Worm (Caenorhabditis elegans) whole organism, L4 larva: Measurements from ENCODE around the gene ttm-1.
A peak's percentile ranks its signal among the peaks of the same experiment; 100 is the strongest.

ENCODE experiments used
- F10B5.3 ChIP-seq: sonication (generic microtip); optimal IDR thresholded peaks from 2 replicates; lab custom pipeline; 2016; ENCODE audit warnings: mild to moderate bottlenecking, missing genetic modification characterization, missing compliant biosample characterization
- F37D6.2 ChIP-seq: sonication (generic microtip); optimal IDR thresholded peaks from 2 replicates; lab custom pipeline; 2016; ENCODE audit warnings: mild to moderate bottlenecking, missing genetic modification characterization, missing compliant biosample characterization
- T26A8.4 ChIP-seq: fragments of 200-800 bp; sonication (Bioruptor generic); IDR thresholded peaks from 2 replicates; pipeline ENCODE4 v1.3.6; 2022; ENCODE audit warnings: missing genetic modification characterization, missing compliant biosample characterization
- Y75B8A.6 ChIP-seq: fragments of 200-800 bp; sonication (Bioruptor generic); IDR thresholded peaks from 2 replicates; pipeline ENCODE4 v1.3.6; 2022; ENCODE audit warnings: missing genetic modification reagents, missing genetic modification characterization, missing compliant biosample characterization
- ZK337.2 ChIP-seq: fragments of 200-800 bp; sonication (Bioruptor generic); IDR thresholded peaks from 2 replicates; pipeline ENCODE4 v1.3.6; 2022; ENCODE audit warnings: missing genetic modification reagents, missing genetic modification characterization, missing compliant biosample characterization
- aha-1 ChIP-seq: fragments of 150-350 bp; peaks from one replicate; lab custom pipeline; 2014; ENCODE audit warnings: missing biosample characterization, missing genetic modification characterization
- ama-1 ChIP-seq: fragments of 150-350 bp; optimal IDR thresholded peaks from 2 replicates; lab custom pipeline; 2014; ENCODE audit warnings: inconsistent platforms, mixed read lengths
- attf-4 ChIP-seq: sonication (generic microtip); optimal IDR thresholded peaks from 3 replicates; lab custom pipeline; 2017; ENCODE audit warnings: missing biosample characterization, missing genetic modification characterization
- ceh-20 ChIP-seq: fragments of 200-800 bp; sonication (Bioruptor generic); IDR thresholded peaks from 2 replicates; pipeline ENCODE4 v1.3.6; 2022; ENCODE audit warnings: missing genetic modification reagents, missing genetic modification characterization, missing compliant biosample characterization
- ceh-28 ChIP-seq: fragments of 150-350 bp; optimal IDR thresholded peaks from 2 replicates; lab custom pipeline; 2014; ENCODE audit warnings: missing biosample characterization, missing genetic modification reagents, missing genetic modification characterization
- cey-2 ChIP-seq: sonication (generic microtip); optimal IDR thresholded peaks from 3 replicates; lab custom pipeline; 2017; ENCODE audit warnings: missing genetic modification characterization, mild to moderate bottlenecking, missing compliant biosample characterization, antibody characterized with exemption, borderline replicate concordance; ENCODE audit not compliant: insufficient read depth
- daf-19 ChIP-seq: fragments of 200-800 bp; sonication (Bioruptor generic); conservative IDR thresholded peaks from 2 replicates; pipeline ENCODE4 v1.3.6; 2022; ENCODE audit warnings: missing genetic modification characterization, missing compliant biosample characterization
- daf-8 ChIP-seq: fragments of 200-800 bp; sonication (Bioruptor generic); IDR thresholded peaks from 2 replicates; pipeline ENCODE4 v1.3.6; 2022; ENCODE audit warnings: missing genetic modification characterization, missing compliant biosample characterization
- dmd-6 ChIP-seq: fragments of 200-800 bp; sonication (Bioruptor generic); IDR thresholded peaks from 2 replicates; pipeline ENCODE4 v1.3.6; 2022; ENCODE audit warnings: missing genetic modification reagents, missing genetic modification characterization, missing compliant biosample characterization
- dpl-1 ChIP-seq: fragments of 150-350 bp; optimal IDR thresholded peaks from 2 replicates; lab custom pipeline; 2014; ENCODE audit warnings: missing biosample characterization, missing genetic modification reagents, missing genetic modification characterization
- dve-1 ChIP-seq: sonication (generic microtip); optimal IDR thresholded peaks from 2 replicates; lab custom pipeline; 2017; ENCODE audit warnings: antibody characterized with exemption, mild to moderate bottlenecking, missing genetic modification characterization, missing compliant biosample characterization; ENCODE audit not compliant: insufficient read depth
- egl-43 ChIP-seq: fragments of 200-800 bp; sonication (Bioruptor generic); IDR thresholded peaks from 2 replicates; pipeline ENCODE4 v1.3.6; 2022; ENCODE audit warnings: missing genetic modification reagents, missing genetic modification characterization, missing compliant biosample characterization
- fos-1 ChIP-seq: fragments of 150-350 bp; optimal IDR thresholded peaks from 2 replicates; lab custom pipeline; 2014; ENCODE audit warnings: missing biosample characterization, missing genetic modification characterization
- hlh-30 ChIP-seq: sonication (generic microtip); optimal IDR thresholded peaks from 2 replicates; lab custom pipeline; 2017; ENCODE audit warnings: antibody characterized with exemption, mild to moderate bottlenecking, missing genetic modification characterization, missing compliant biosample characterization; ENCODE audit not compliant: insufficient read depth
- lim-7 ChIP-seq: fragments of 200-800 bp; sonication (Bioruptor generic); IDR thresholded peaks from 2 replicates; pipeline ENCODE4 v1.3.6; 2022; ENCODE audit warnings: missing genetic modification characterization, missing compliant biosample characterization
- lin-29 ChIP-seq: fragments of 200-800 bp; sonication (Bioruptor generic); IDR thresholded peaks from 2 replicates; pipeline ENCODE4 v1.3.6; 2022; ENCODE audit warnings: missing genetic modification reagents, missing genetic modification characterization, missing compliant biosample characterization
- lin-39 ChIP-seq: fragments of 150-350 bp; optimal IDR thresholded peaks from 2 replicates; lab custom pipeline; 2014; ENCODE audit warnings: missing biosample characterization, missing genetic modification reagents, missing genetic modification characterization
- lir-3 ChIP-seq: sonication (generic microtip); optimal IDR thresholded peaks from 2 replicates; lab custom pipeline; 2016; ENCODE audit warnings: mild to moderate bottlenecking, missing genetic modification characterization, missing compliant biosample characterization
- lsy-2 ChIP-seq, 2 experiments: fragments of 150-350 bp in 1 of 2; sonication (generic microtip) in 1 of 2; optimal IDR thresholded peaks; 2 replicates each; lab custom pipeline; 2014 to 2017; ENCODE audit warnings: missing biosample characterization in 2 of 2, missing genetic modification characterization in 2 of 2
- madf-5 ChIP-seq, 2 experiments: fragments of 200-800 bp; sonication (Bioruptor generic); IDR thresholded peaks; 2 replicates each; pipeline ENCODE4 v1.3.6; 2022; ENCODE audit warnings: missing compliant biosample characterization in 2 of 2, missing genetic modification characterization in 2 of 2
- mes-2 ChIP-seq: sonication (generic microtip); optimal IDR thresholded peaks from 2 replicates; lab custom pipeline; 2016; ENCODE audit warnings: missing genotype, mild to moderate bottlenecking, missing genetic modification characterization, missing compliant biosample characterization; ENCODE audit not compliant: poor library complexity, severe bottlenecking
- mxl-3 ChIP-seq: fragments of 200-800 bp; sonication (Bioruptor generic); optimal IDR thresholded peaks from 2 replicates; lab custom pipeline; 2018; ENCODE audit warnings: mild to moderate bottlenecking, missing genetic modification characterization, missing compliant biosample characterization
- nhr-102 ChIP-seq: sonication (generic microtip); optimal IDR thresholded peaks from 2 replicates; lab custom pipeline; 2016; ENCODE audit warnings: mild to moderate bottlenecking, missing genetic modification characterization, moderate library complexity, missing compliant biosample characterization
- nhr-11 ChIP-seq: fragments of 150-350 bp; optimal IDR thresholded peaks from 2 replicates; lab custom pipeline; 2014; ENCODE audit warnings: missing biosample characterization, missing genetic modification characterization
- nhr-237 ChIP-seq: sonication (generic microtip); optimal IDR thresholded peaks from 2 replicates; lab custom pipeline; 2017; ENCODE audit warnings: missing biosample characterization, missing genetic modification characterization
- nhr-48 ChIP-seq: sonication (generic microtip); optimal IDR thresholded peaks from 2 replicates; lab custom pipeline; 2016; ENCODE audit warnings: mild to moderate bottlenecking, missing genetic modification characterization, missing compliant biosample characterization
- nhr-76 ChIP-seq: fragments of 150-350 bp; optimal IDR thresholded peaks from 2 replicates; lab custom pipeline; 2014; ENCODE audit warnings: missing biosample characterization, missing genetic modification characterization
- pha-4 ChIP-seq, 2 experiments: fragments of 150-350 bp in 1 of 2; fragments of 200-800 bp in 1 of 2; sonication (Bioruptor generic) in 1 of 2; IDR thresholded peaks in 1 of 2; optimal IDR thresholded peaks in 1 of 2; 2 replicates each; pipeline versions ENCODE4 v1.3.6 to Lab custom; 2014 to 2022; ENCODE audit warnings: missing genetic modification characterization in 2 of 2, missing genetic modification reagents in 2 of 2, missing biosample characterization in 1 of 2, missing compliant biosample characterization in 1 of 2
- rbr-2 ChIP-seq: sonication (generic microtip); optimal IDR thresholded peaks from 2 replicates; lab custom pipeline; 2016; ENCODE audit warnings: missing genotype, missing genetic modification characterization, missing compliant biosample characterization
- saeg-2 ChIP-seq: fragments of 200-800 bp; sonication (Bioruptor generic); IDR thresholded peaks from 2 replicates; pipeline ENCODE4 v1.3.6; 2022; ENCODE audit warnings: missing genetic modification reagents, missing genetic modification characterization, missing compliant biosample characterization
- sdz-12 ChIP-seq: fragments of 200-800 bp; sonication (Bioruptor generic); optimal IDR thresholded peaks from 2 replicates; lab custom pipeline; 2018; ENCODE audit warnings: mild to moderate bottlenecking, missing genetic modification characterization, missing compliant biosample characterization
- skn-1 ChIP-seq: fragments of 150-350 bp; optimal IDR thresholded peaks from 2 replicates; lab custom pipeline; 2014; ENCODE audit warnings: missing biosample characterization, missing genetic modification characterization
- snpc-1.2 ChIP-seq: fragments of 200-800 bp; sonication (Bioruptor generic); IDR thresholded peaks from 2 replicates; pipeline ENCODE4 v1.3.6; 2022; ENCODE audit warnings: missing genetic modification reagents, missing genetic modification characterization, missing compliant biosample characterization
- snpc-4 ChIP-seq: fragments of 150-350 bp; optimal IDR thresholded peaks from 2 replicates; lab custom pipeline; 2014; ENCODE audit warnings: missing biosample characterization, missing genetic modification characterization
- spr-3 ChIP-seq: fragments of 200-800 bp; sonication (Bioruptor generic); optimal IDR thresholded peaks from 2 replicates; lab custom pipeline; 2018; ENCODE audit warnings: mild to moderate bottlenecking, missing genetic modification characterization, missing compliant biosample characterization
- tag-97 ChIP-seq: fragments of 200-800 bp; sonication (Bioruptor generic); IDR thresholded peaks from 2 replicates; pipeline ENCODE4 v1.3.6; 2022; ENCODE audit warnings: missing genetic modification characterization, missing compliant biosample characterization
- tra-1 ChIP-seq: fragments of 200-800 bp; sonication (Bioruptor generic); IDR thresholded peaks from 2 replicates; pipeline ENCODE4 v1.3.6; 2022; ENCODE audit warnings: missing genetic modification reagents, missing genetic modification characterization, missing compliant biosample characterization
- unc-130 ChIP-seq: sonication (generic microtip); optimal IDR thresholded peaks from 2 replicates; lab custom pipeline; 2016; ENCODE audit warnings: missing genetic modification reagents, missing genetic modification characterization, missing compliant biosample characterization
- unc-39 ChIP-seq: sonication (generic microtip); optimal IDR thresholded peaks from 2 replicates; lab custom pipeline; 2017; ENCODE audit warnings: missing biosample characterization, missing genetic modification characterization
- unc-62 ChIP-seq, 3 experiments: fragments of 150-350 bp in 1 of 3; sonication (generic microtip); optimal IDR thresholded peaks in 2 of 3; peaks in 1 of 3; 1 replicate in 1 of 3; 2 replicates in 2 of 3; lab custom pipeline; 2014 to 2017; ENCODE audit warnings: missing biosample characterization in 3 of 3, missing genetic modification characterization in 3 of 3, missing genetic modification reagents in 3 of 3, missing genotype in 1 of 3
- zfp-3 ChIP-seq: fragments of 200-800 bp; sonication (Bioruptor generic); conservative IDR thresholded peaks from 2 replicates; pipeline ENCODE4 v1.3.6; 2022; ENCODE audit warnings: missing genetic modification reagents, missing genetic modification characterization, missing compliant biosample characterization
- zip-11 ChIP-seq: fragments of 200-800 bp; sonication (Bioruptor generic); IDR thresholded peaks from 2 replicates; pipeline ENCODE4 v1.3.6; 2022; ENCODE audit warnings: missing genetic modification characterization, missing compliant biosample characterization

ttm-1 gene

ce11 chrIII:13005161-13005560, 38.4 kb upstream of the ttm-1 start, which contains the start of gene snf-7:
snf-7 (plus strand) TSS chrIII:13005461.
- peak; percentile 36 for TF ChIP-seq ceh-28 (tag; lab: Kevin White, UChicago)
- TF ChIP-seq daf-19 = no peak

- no peak for TF ChIP-seq tra-1 (GFP tag; lab: Robert Waterston, UW)
- peak in 1 of 2 experiments; percentile 9 for TF ChIP-seq unc-62 (GFP tag; optimal IDR thresholded peaks at IDR 0.05 in 1 of 2; lab: Kevin White, UChicago)
- TF ChIP-seq unc-62 (tag; optimal IDR thresholded peaks at IDR 0.05; lab: Kevin White, UChicago) = no peak
- TF ChIP-seq lir-3 (tag; lab: Kevin White, UChicago) = no peak
Measured at ce11 chrIII:13004316-13004715, 37.5 kb upstream of the ttm-1 start.

ce11 chrIII:13002098-13002497, 35.3 kb upstream of the ttm-1 start, which contains the start of gene ZK1010.10:
ZK1010.10 (plus strand) TSS chrIII:13002383.
- TF ChIP-seq aha-1 (tag; lab: Kevin White, UChicago) = peak; percentile 2
- TF ChIP-seq madf-5 (GFP tag; IDR thresholded peaks at IDR 0.05; lab: Robert Waterston, UW) = no peak
- TF ChIP-seq nhr-76 (tag; lab: Kevin White, UChicago) = no peak
- no peak for TF ChIP-seq ZK337.2 (GFP tag; lab: Robert Waterston, UW)
- no peak for TF ChIP-seq nhr-48 (tag; lab: Kevin White, UChicago)
- no peak for TF ChIP-seq sdz-12
- no peak for TF ChIP-seq fos-1 (tag; lab: Kevin White, UChicago)
- TF ChIP-seq mes-2 (tag; lab: Kevin White, UChicago) = peak; percentile 66
- no peak for TF ChIP-seq attf-4 (tag; lab: Kevin White, UChicago)
- peak; percentile 34 for TF ChIP-seq rbr-2 (tag; lab: Kevin White, UChicago)
- TF ChIP-seq unc-130 (GFP tag; lab: Kevin White, UChicago) = no peak
- no peak for TF ChIP-seq pha-4 (GFP tag; IDR thresholded peaks at IDR 0.05; lab: Robert Waterston, UW)
- no peak for TF ChIP-seq pha-4 (tag; optimal IDR thresholded peaks at IDR 0.05; lab: Kevin White, UChicago)
- TF ChIP-seq snpc-4 = no peak
- TF ChIP-seq lin-29 = no peak
- TF ChIP-seq zip-11 (GFP tag; lab: Robert Waterston, UW) = no peak
- TF ChIP-seq daf-8 (GFP tag; lab: Robert Waterston, UW) = no peak
- TF ChIP-seq tag-97 (GFP tag; lab: Robert Waterston, UW) = no peak
- TF ChIP-seq nhr-11 (tag; lab: Kevin White, UChicago) = no peak
- no peak for TF ChIP-seq Y75B8A.6 (GFP tag; lab: Robert Waterston, UW)
- no peak for TF ChIP-seq snpc-1.2 (GFP tag; lab: Robert Waterston, UW)
- no peak for TF ChIP-seq dve-1 (tag; lab: Kevin White, UChicago)
- no peak for TF ChIP-seq skn-1
- no peak for TF ChIP-seq T26A8.4
- no peak for TF ChIP-seq lin-39 (tag; lab: Kevin White, UChicago)
- TF ChIP-seq dpl-1 (GFP tag; lab: Kevin White, UChicago) = no peak
- peak in 1 of 2 experiments; percentile 73 for TF ChIP-seq lsy-2 (tag; optimal IDR thresholded peaks at IDR 0.05; lab: Kevin White, UChicago)
- TF ChIP-seq unc-39 (tag; lab: Kevin White, UChicago) = no peak
- TF ChIP-seq ama-1 (lab: Kevin White, UChicago) = no peak
- TF ChIP-seq unc-62 (GFP tag; optimal IDR thresholded peaks at IDR 0.05 in 1 of 2; lab: Kevin White, UChicago) = no peak
- TF ChIP-seq unc-62 (tag; optimal IDR thresholded peaks at IDR 0.05; lab: Kevin White, UChicago) = no peak
- TF ChIP-seq nhr-237 (tag; lab: Kevin White, UChicago) = no peak
- no peak for TF ChIP-seq egl-43
- no peak for TF ChIP-seq F10B5.3
- TF ChIP-seq hlh-30 (tag; lab: Kevin White, UChicago) = no peak
- TF ChIP-seq cey-2 (tag; lab: Kevin White, UChicago) = no peak
- TF ChIP-seq saeg-2 (GFP tag; lab: Robert Waterston, UW) = no peak
- no peak for TF ChIP-seq spr-3 (GFP tag; lab: Kevin White, UChicago)
- no peak for TF ChIP-seq F37D6.2 (tag; lab: Kevin White, UChicago)
- TF ChIP-seq nhr-102 (tag; lab: Kevin White, UChicago) = no peak
- TF ChIP-seq mxl-3 (GFP tag; lab: Kevin White, UChicago) = no peak
- TF ChIP-seq dmd-6 (GFP tag; lab: Robert Waterston, UW) = peak; percentile 29; the same call in 1 of the 2 replicates
- TF ChIP-seq zfp-3 (GFP tag; lab: Robert Waterston, UW) = no peak
- no peak for TF ChIP-seq ceh-20
- no peak for TF ChIP-seq lim-7 (GFP tag; lab: Robert Waterston, UW)
